Fruit fly (Drosophila melanogaster) whole organism, prepupa: ENCODE results near the gene CG14395.
A peak's percentile ranks its signal among the peaks of the same experiment; 100 is the strongest.

Experiments used
- CG10631 ChIP-seq: fragments of 200-800 bp; sonication (Bioruptor generic); optimal IDR thresholded peaks from 2 replicates; lab custom pipeline; 2016; ENCODE audit warnings: missing biosample characterization, missing genetic modification characterization
- CG10669 ChIP-seq: fragments of 200-800 bp; sonication (Bioruptor generic); optimal IDR thresholded peaks from 3 replicates; lab custom pipeline; 2018; ENCODE audit warnings: missing biosample characterization, mild to moderate bottlenecking, missing genetic modification characterization, moderate library complexity
- CG11294 ChIP-seq: fragments of 200-800 bp; sonication (Bioruptor generic); IDR thresholded peaks from 2 replicates; pipeline ENCODE4 v1.3.6; 2022; ENCODE audit warnings: missing biosample characterization, missing genetic modification characterization
- CG11902 ChIP-seq: fragments of 200-800 bp; sonication (Bioruptor generic); optimal IDR thresholded peaks from 3 replicates; lab custom pipeline; 2016; ENCODE audit warnings: missing biosample characterization, missing genetic modification characterization
- CG15336 ChIP-seq: fragments of 200-800 bp; sonication (Bioruptor generic); IDR thresholded peaks from 2 replicates; pipeline ENCODE4 v1.3.6; 2022; ENCODE audit warnings: missing biosample characterization, missing genetic modification characterization
- CG32006 ChIP-seq: fragments of 200-800 bp; sonication (Bioruptor generic); optimal IDR thresholded peaks from 3 replicates; lab custom pipeline; 2017; ENCODE audit warnings: missing biosample characterization, mild to moderate bottlenecking, missing genetic modification characterization
- CG3919 ChIP-seq: fragments of 200-800 bp; sonication (Bioruptor generic); optimal IDR thresholded peaks from 3 replicates; lab custom pipeline; 2016; ENCODE audit warnings: missing biosample characterization, missing genetic modification characterization
- CG6163 ChIP-seq: fragments of 200-800 bp; sonication (Bioruptor generic); IDR thresholded peaks from 3 replicates; pipeline ENCODE4 v1.3.6; 2022; ENCODE audit warnings: missing biosample characterization, missing genetic modification characterization
- CG6792 ChIP-seq: fragments of 200-800 bp; sonication (Bioruptor generic); optimal IDR thresholded peaks from 3 replicates; lab custom pipeline; 2016; ENCODE audit warnings: missing biosample characterization, missing genetic modification characterization
- CG6808 ChIP-seq: fragments of 200-800 bp; sonication (Bioruptor generic); optimal IDR thresholded peaks from 3 replicates; lab custom pipeline; 2017; ENCODE audit warnings: missing biosample characterization, missing genetic modification characterization, mild to moderate bottlenecking, moderate library complexity, missing genetic modification reagents
- CG7368 ChIP-seq: fragments of 200-800 bp; sonication (Bioruptor generic); optimal IDR thresholded peaks from 3 replicates; lab custom pipeline; 2016; ENCODE audit warnings: missing biosample characterization, missing genetic modification characterization
- Eip75B ChIP-seq: fragments of 200-800 bp; sonication (Bioruptor generic); optimal IDR thresholded peaks from 3 replicates; lab custom pipeline; 2016; ENCODE audit warnings: missing biosample characterization, missing genetic modification characterization
- Eip78C ChIP-seq: fragments of 200-800 bp; sonication (Bioruptor generic); peaks from one replicate; lab custom pipeline; 2016; ENCODE audit warnings: missing biosample characterization, missing genetic modification characterization
- Eip93F ChIP-seq: fragments of 200-800 bp; sonication (Bioruptor generic); optimal IDR thresholded peaks from 2 replicates; lab custom pipeline; 2016; ENCODE audit warnings: missing biosample characterization, mild to moderate bottlenecking, missing genetic modification characterization
- Ets96B ChIP-seq: fragments of 200-800 bp; optimal IDR thresholded peaks from 2 replicates; lab custom pipeline; 2019; ENCODE audit warnings: missing biosample characterization, mild to moderate bottlenecking, missing genetic modification characterization, moderate library complexity
- Lpt ChIP-seq: fragments of 200-800 bp; sonication (Bioruptor generic); optimal IDR thresholded peaks from 3 replicates; lab custom pipeline; 2016; ENCODE audit warnings: missing biosample characterization, missing genetic modification characterization
- Sox14 ChIP-seq: fragments of 200-800 bp; sonication (Bioruptor generic); optimal IDR thresholded peaks from 3 replicates; lab custom pipeline; 2016; ENCODE audit warnings: missing biosample characterization, missing genetic modification characterization
- achi ChIP-seq: fragments of 200-800 bp; sonication (Bioruptor generic); optimal IDR thresholded peaks from 3 replicates; lab custom pipeline; 2016; ENCODE audit warnings: missing biosample characterization, missing genetic modification characterization
- dsx ChIP-seq: fragments of 200-800 bp; optimal IDR thresholded peaks from 3 replicates; lab custom pipeline; 2019; ENCODE audit warnings: missing biosample characterization, mild to moderate bottlenecking, missing genetic modification characterization, moderate library complexity; ENCODE audit not compliant: poor library complexity, severe bottlenecking
- esn ChIP-seq: fragments of 200-800 bp; sonication (Bioruptor generic); optimal IDR thresholded peaks from 2 replicates; lab custom pipeline; 2016; ENCODE audit warnings: missing biosample characterization, mild to moderate bottlenecking, missing genetic modification characterization, moderate library complexity
- net ChIP-seq: fragments of 200-800 bp; sonication (Bioruptor generic); optimal IDR thresholded peaks from 3 replicates; lab custom pipeline; 2016; ENCODE audit warnings: missing biosample characterization, missing genetic modification characterization
- pdm3 ChIP-seq: fragments of 200-800 bp; sonication (Bioruptor generic); optimal IDR thresholded peaks from 3 replicates; lab custom pipeline; 2016; ENCODE audit warnings: missing biosample characterization, missing genetic modification characterization
- salr ChIP-seq, 2 experiments: fragments of 200-800 bp; sonication (Bioruptor generic); optimal IDR thresholded peaks; 3 replicates each; lab custom pipeline; 2016 to 2018; ENCODE audit warnings: missing biosample characterization in 2 of 2, missing genetic modification characterization in 2 of 2, mild to moderate bottlenecking in 1 of 2
- topi ChIP-seq: fragments of 200-800 bp; sonication (Bioruptor generic); optimal IDR thresholded peaks from 3 replicates; lab custom pipeline; 2016; ENCODE audit warnings: missing biosample characterization, missing genetic modification characterization
- vri ChIP-seq: fragments of 200-800 bp; sonication (Bioruptor generic); optimal IDR thresholded peaks from 3 replicates; lab custom pipeline; 2016; ENCODE audit warnings: missing biosample characterization, mild to moderate bottlenecking, missing genetic modification characterization

CG14395 gene

DNA sequence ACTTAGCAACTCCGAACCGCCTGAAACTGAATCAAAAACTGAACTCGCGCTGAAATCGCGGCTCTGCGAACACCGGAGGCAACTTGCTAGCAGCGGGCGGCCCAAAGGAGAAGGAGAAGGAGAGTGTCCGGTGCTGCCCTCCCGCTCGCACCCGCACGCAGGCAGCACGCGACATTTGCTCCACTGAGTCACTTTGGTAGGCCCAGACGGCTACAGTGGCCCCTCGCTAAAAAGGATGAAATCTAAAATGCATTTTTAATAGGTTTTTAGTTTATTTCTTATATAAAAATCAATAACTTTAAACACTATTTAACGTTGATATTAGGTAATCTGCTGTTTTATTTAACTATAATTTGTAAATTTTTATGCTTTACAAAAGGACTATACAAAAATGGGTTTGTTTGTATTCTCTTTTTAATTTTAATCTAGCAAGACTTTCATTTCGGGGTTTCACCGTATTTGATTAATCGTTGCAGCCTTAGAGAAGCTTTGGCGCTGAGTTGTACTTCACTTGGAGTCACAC, 59.8 kb downstream of the CG14395 start, which contains the start of gene Men (continued):
- TF ChIP-seq CG10631: peak; percentile 32
- peak; percentile 59 for TF ChIP-seq topi
- TF ChIP-seq achi: peak; percentile 60
- peak; percentile 61; the same call in 1 of the 2 replicates for TF ChIP-seq CG11294
- TF ChIP-seq CG15336 (GFP tag; lab: Robert Waterston, UW): peak; percentile 83
- TF ChIP-seq Lpt: peak; percentile 49
- peak; percentile 85 for TF ChIP-seq Eip78C (GFP tag; lab: Kevin White, UChicago)
- TF ChIP-seq vri (GFP tag; lab: Kevin White, UChicago): peak; percentile 25
- TF ChIP-seq CG7368 (GFP tag; lab: Kevin White, UChicago): peak; percentile 21
- TF ChIP-seq Sox14 (GFP tag; lab: Kevin White, UChicago): peak; percentile 37
- TF ChIP-seq salr (GFP tag; optimal IDR thresholded peaks at IDR 0.05; lab: Kevin White, UChicago): peak in 1 of 2 experiments; percentile 55
- peak; percentile 59 for TF ChIP-seq CG6792 (GFP tag; lab: Kevin White, UChicago)
- TF ChIP-seq CG6808 (GFP tag; lab: Kevin White, UChicago): peak; percentile 41
- TF ChIP-seq CG32006 (GFP tag; lab: Kevin White, UChicago): peak; percentile 73
- TF ChIP-seq Eip93F (GFP tag; lab: Kevin White, UChicago): no peak
- peak; percentile 40 for TF ChIP-seq dsx (GFP tag; lab: Kevin White, UChicago)
- TF ChIP-seq pdm3 (GFP tag; lab: Kevin White, UChicago): peak; percentile 52
- TF ChIP-seq CG11902 (GFP tag; lab: Kevin White, UChicago): peak; percentile 24
- no peak for TF ChIP-seq CG10669 (GFP tag; lab: Kevin White, UChicago)
- TF ChIP-seq Eip75B (GFP tag; lab: Kevin White, UChicago): peak; percentile 27
- TF ChIP-seq net (GFP tag; lab: Kevin White, UChicago): peak; percentile 39
- TF ChIP-seq CG6163: peak; percentile 60; the same call in 2 of the 3 replicates
- TF ChIP-seq Ets96B: peak; percentile 54
- peak; percentile 55 for TF ChIP-seq esn
- peak; percentile 37 for TF ChIP-seq CG3919 (GFP tag; lab: Kevin White, UChicago)
